Worm (Caenorhabditis elegans): Measurements from ENCODE around the gene syx-5.

- TF ChIP-seq pbrm-1 (GFP tag; IDR thresholded peaks at IDR 0.05) (no peak), ets-4 (GFP tag; optimal IDR thresholded peaks at IDR 0.05) (no peak), F57C9.4 (tag; optimal IDR thresholded peaks at IDR 0.05) (no peak), mxl-1 (tag; optimal IDR thresholded peaks at IDR 0.05) (no peak), sea-2 (GFP tag; IDR thresholded peaks at IDR 0.05) (no peak), cebp-1 (GFP tag; IDR thresholded peaks at IDR 0.05) (no peak), cebp-1 (tag; optimal IDR thresholded peaks at IDR 0.05) (no peak), D2030.7 (GFP tag; IDR thresholded peaks at IDR 0.05) (no peak), nfya-1 (tag; optimal IDR thresholded peaks at IDR 0.05; ENCODE audit: borderline replicate concordance, insufficient read depth) (no peak), lin-26 (GFP tag; IDR thresholded peaks at IDR 0.05) (no peak), C17E4.6 (GFP tag; IDR thresholded peaks at IDR 0.05) (no peak)
Measured at ce11 chrV:11757358-11757757, 7.3 kb upstream of the syx-5 start, which contains the start of gene smoc-1.
